Worm (Caenorhabditis elegans): ENCODE measurements around the gene T07H3.7.

ce11 chrII:1625666-1626065, 35.9 kb upstream of the T07H3.7 start, which contains the start of gene C08E3.14:
- TF ChIP-seq ceh-13 (GFP tag; optimal IDR thresholded peaks at IDR 0.05) (no peak), pes-1 (GFP tag; IDR thresholded peaks at IDR 0.05) (no peak), ama-1 (optimal IDR thresholded peaks at IDR 0.05) (no peak), tra-4 (tag; optimal IDR thresholded peaks at IDR 0.05) (no peak), flt-1 (GFP tag; IDR thresholded peaks at IDR 0.05) (no peak), ceh-36 (tag; optimal IDR thresholded peaks at IDR 0.05) (no peak), scrt-1 (GFP tag; IDR thresholded peaks at IDR 0.05) (no peak), ets-7 (tag; optimal IDR thresholded peaks at IDR 0.05) (no peak), B0310.2 (tag; optimal IDR thresholded peaks at IDR 0.05) (no peak)
